Fruit fly (Drosophila melanogaster) Kc167 (cell line): ENCODE measurements around the gene Sp7.

Experiments used
- Myc ChIP-seq: fragments of >200 bp; optimal IDR thresholded peaks from 2 replicates; lab custom pipeline; 2017; ENCODE audit warnings: missing external identifiers
- Sin3A ChIP-seq: fragments of >200 bp; optimal IDR thresholded peaks from 2 replicates; lab custom pipeline; 2018; ENCODE audit warnings: missing external identifiers
- h ChIP-seq: fragments of >200 bp; optimal IDR thresholded peaks from 3 replicates; lab custom pipeline; 2018; ENCODE audit warnings: missing external identifiers
- insv ChIP-seq: fragments of >200 bp; optimal IDR thresholded peaks from 3 replicates; lab custom pipeline; 2018; ENCODE audit warnings: missing external identifiers
- psq ChIP-seq: fragments of >200 bp; optimal IDR thresholded peaks from 2 replicates; lab custom pipeline; 2017; ENCODE audit warnings: missing external identifiers
- ttk ChIP-seq: sonication (Bioruptor generic); optimal IDR thresholded peaks from 2 replicates; lab custom pipeline; 2017; ENCODE audit warnings: missing external identifiers

The Sp7 gene

dm6 chr3R:7759486-7759885 lies at the start of gene Sp7:
TSS of gene Sp7 (plus strand) at chr3R:7759786.
- TF ChIP-seq insv (lab: Kevin White, UChicago): no peak

- no peak for TF ChIP-seq Sin3A (lab: Kevin White, UChicago)
- no peak for TF ChIP-seq Myc (lab: Kevin White, UChicago)
- no peak for TF ChIP-seq psq
- TF ChIP-seq ttk: no peak
- no peak for TF ChIP-seq insv (lab: Kevin White, UChicago)
- no peak for TF ChIP-seq h (lab: Kevin White, UChicago)
Measured at dm6 chr3R:7719990-7720389, 39.6 kb upstream of the Sp7 start.

- TF ChIP-seq insv (lab: Kevin White, UChicago): no peak
Measured at dm6 chr3R:7722117-7722516, 37.5 kb upstream of the Sp7 start, which contains the start of gene CG2616. TSS of gene CG2616 (plus strand) at chr3R:7722417.

- no peak for TF ChIP-seq Myc (lab: Kevin White, UChicago)
- no peak for TF ChIP-seq Sin3A (lab: Kevin White, UChicago)
- no peak for TF ChIP-seq ttk
- no peak for TF ChIP-seq psq
- TF ChIP-seq insv (lab: Kevin White, UChicago): no peak
- no peak for TF ChIP-seq h (lab: Kevin White, UChicago)
Measured at dm6 chr3R:7739463-7739862, 20.1 kb upstream of the Sp7 start, which contains the start of gene CG43254. TSS of gene CG43254 (minus strand) at chr3R:7739563.

- no peak for TF ChIP-seq Myc (lab: Kevin White, UChicago)
- no peak for TF ChIP-seq insv (lab: Kevin White, UChicago)
- no peak for TF ChIP-seq h (lab: Kevin White, UChicago)
- TF ChIP-seq ttk: no peak
- no peak for TF ChIP-seq Sin3A (lab: Kevin White, UChicago)
- TF ChIP-seq psq: no peak
Measured at dm6 chr3R:7749993-7750392, 9.6 kb upstream of the Sp7 start, which contains the start of gene pyd3. TSS of gene pyd3 (minus strand) at chr3R:7750079.

- no peak for TF ChIP-seq ttk
- TF ChIP-seq Sin3A (lab: Kevin White, UChicago): no peak
- no peak for TF ChIP-seq psq
- no peak for TF ChIP-seq insv (lab: Kevin White, UChicago)
- no peak for TF ChIP-seq h (lab: Kevin White, UChicago)
- TF ChIP-seq Myc (lab: Kevin White, UChicago): no peak
Measured at dm6 chr3R:7753518-7753917, 6.1 kb upstream of the Sp7 start.

- TF ChIP-seq Myc (lab: Kevin White, UChicago): no peak
- no peak for TF ChIP-seq Sin3A (lab: Kevin White, UChicago)
- TF ChIP-seq ttk: no peak
- TF ChIP-seq psq: no peak
- no peak for TF ChIP-seq insv (lab: Kevin White, UChicago)
- no peak for TF ChIP-seq h (lab: Kevin White, UChicago)
Measured at dm6 chr3R:7757822-7758221, 1.8 kb upstream of the Sp7 start, which contains the start of gene CG10919. TSS of gene CG10919 (plus strand) at chr3R:7758122.

- TF ChIP-seq insv (lab: Kevin White, UChicago) (no peak), ttk (no peak), h (lab: Kevin White, UChicago) (no peak), psq (no peak)
Measured at dm6 chr3R:7760970-7761558, 1.5 kb downstream of the Sp7 start.

dm6 chr3R:7771656-7772055 lies 12.1 kb downstream of the Sp7 start, which contains the start of gene CG11286:
TSS of gene CG11286 (minus strand) at chr3R:7771756.
- TF ChIP-seq insv (lab: Kevin White, UChicago): no peak
- TF ChIP-seq ttk: no peak
- TF ChIP-seq h (lab: Kevin White, UChicago): no peak
- no peak for TF ChIP-seq Myc (lab: Kevin White, UChicago)
- no peak for TF ChIP-seq psq
- no peak for TF ChIP-seq Sin3A (lab: Kevin White, UChicago)

- TF ChIP-seq insv (lab: Kevin White, UChicago): no peak
- no peak for TF ChIP-seq Myc (lab: Kevin White, UChicago)
- TF ChIP-seq Sin3A (lab: Kevin White, UChicago): no peak
- no peak for TF ChIP-seq ttk
- TF ChIP-seq psq: no peak
- TF ChIP-seq h (lab: Kevin White, UChicago): no peak
Measured at dm6 chr3R:7779620-7780019, 20.0 kb downstream of the Sp7 start.

dm6 chr3R:7782933-7783686 lies 23.5 kb downstream of the Sp7 start, which contains the start of gene CG18747:
TSS of gene CG18747 (minus strand) at chr3R:7783446.
- TF ChIP-seq psq: no peak
- TF ChIP-seq h (lab: Kevin White, UChicago): no peak
- no peak for TF ChIP-seq insv (lab: Kevin White, UChicago)
- no peak for TF ChIP-seq ttk
- TF ChIP-seq Sin3A (lab: Kevin White, UChicago): no peak

- no peak for TF ChIP-seq h (lab: Kevin White, UChicago)
Measured at dm6 chr3R:7785784-7786183, 26.2 kb downstream of the Sp7 start, which contains the start of gene CG18745. TSS of gene CG18745 (minus strand) at chr3R:7786119.

- TF ChIP-seq insv (lab: Kevin White, UChicago): no peak
- TF ChIP-seq ttk: no peak
- no peak for TF ChIP-seq Myc (lab: Kevin White, UChicago)
- no peak for TF ChIP-seq Sin3A (lab: Kevin White, UChicago)
- no peak for TF ChIP-seq h (lab: Kevin White, UChicago)
- no peak for TF ChIP-seq psq
Measured at dm6 chr3R:7787899-7788298, 28.3 kb downstream of the Sp7 start, which contains the start of gene CG18748. TSS of gene CG18748 (minus strand) at chr3R:7787923.
